Worm (Caenorhabditis elegans) whole organism, L4 larva: ENCODE measurements around the gene ung-1.
A peak's percentile ranks its signal among the peaks of the same experiment; 100 is the strongest.

Experiments used
- F49E8.2 ChIP-seq: sonication (generic microtip); optimal IDR thresholded peaks from 2 replicates; lab custom pipeline; 2016; ENCODE audit warnings: missing compliant biosample characterization, mild to moderate bottlenecking, missing genetic modification characterization, borderline replicate concordance
- Y48G9A.11 ChIP-seq: fragments of 200-800 bp; sonication (Bioruptor generic); IDR thresholded peaks from 2 replicates; pipeline ENCODE4 v1.3.6; 2022; ENCODE audit warnings: missing genetic modification reagents, missing genetic modification characterization, missing compliant biosample characterization
- ZK337.2 ChIP-seq: fragments of 200-800 bp; sonication (Bioruptor generic); IDR thresholded peaks from 2 replicates; pipeline ENCODE4 v1.3.6; 2022; ENCODE audit warnings: missing genetic modification reagents, missing genetic modification characterization, missing compliant biosample characterization
- aha-1 ChIP-seq: fragments of 150-350 bp; peaks from one replicate; lab custom pipeline; 2014; ENCODE audit warnings: missing biosample characterization, missing genetic modification characterization
- ama-1 ChIP-seq: fragments of 150-350 bp; optimal IDR thresholded peaks from 2 replicates; lab custom pipeline; 2014; ENCODE audit warnings: inconsistent platforms, mixed read lengths
- ceh-28 ChIP-seq: fragments of 150-350 bp; optimal IDR thresholded peaks from 2 replicates; lab custom pipeline; 2014; ENCODE audit warnings: missing biosample characterization, missing genetic modification reagents, missing genetic modification characterization
- dmd-6 ChIP-seq: fragments of 200-800 bp; sonication (Bioruptor generic); IDR thresholded peaks from 2 replicates; pipeline ENCODE4 v1.3.6; 2022; ENCODE audit warnings: missing genetic modification reagents, missing genetic modification characterization, missing compliant biosample characterization
- dpl-1 ChIP-seq: fragments of 150-350 bp; optimal IDR thresholded peaks from 2 replicates; lab custom pipeline; 2014; ENCODE audit warnings: missing biosample characterization, missing genetic modification reagents, missing genetic modification characterization
- fkh-10 ChIP-seq: fragments of 150-350 bp; optimal IDR thresholded peaks from 2 replicates; lab custom pipeline; 2014; ENCODE audit warnings: missing biosample characterization, missing genetic modification reagents, missing genetic modification characterization
- hlh-11 ChIP-seq: fragments of 200-800 bp; sonication (Bioruptor generic); optimal IDR thresholded peaks from 2 replicates; lab custom pipeline; 2018; ENCODE audit warnings: mild to moderate bottlenecking, missing genetic modification characterization, missing compliant biosample characterization
- hlh-30 ChIP-seq: sonication (generic microtip); optimal IDR thresholded peaks from 2 replicates; lab custom pipeline; 2017; ENCODE audit warnings: antibody characterized with exemption, mild to moderate bottlenecking, missing genetic modification characterization, missing compliant biosample characterization; ENCODE audit not compliant: insufficient read depth
- mdt-29 ChIP-seq: fragments of 200-800 bp; sonication (Bioruptor generic); IDR thresholded peaks from 2 replicates; pipeline ENCODE4 v1.3.6; 2022; ENCODE audit warnings: missing genetic modification reagents, missing genetic modification characterization, missing compliant biosample characterization
- mxl-3 ChIP-seq: fragments of 200-800 bp; sonication (Bioruptor generic); optimal IDR thresholded peaks from 2 replicates; lab custom pipeline; 2018; ENCODE audit warnings: mild to moderate bottlenecking, missing genetic modification characterization, missing compliant biosample characterization
- nhr-10 ChIP-seq: fragments of 150-350 bp; optimal IDR thresholded peaks from 2 replicates; lab custom pipeline; 2014; ENCODE audit warnings: missing biosample characterization, missing genetic modification characterization
- nhr-102 ChIP-seq: sonication (generic microtip); optimal IDR thresholded peaks from 2 replicates; lab custom pipeline; 2016; ENCODE audit warnings: mild to moderate bottlenecking, missing genetic modification characterization, moderate library complexity, missing compliant biosample characterization
- nhr-25 ChIP-seq: sonication (generic microtip); optimal IDR thresholded peaks from 2 replicates; lab custom pipeline; 2017; ENCODE audit warnings: missing genetic modification characterization, mild to moderate bottlenecking, missing compliant biosample characterization, antibody characterized with exemption, moderate library complexity, borderline replicate concordance; ENCODE audit not compliant: insufficient read depth
- nhr-28 ChIP-seq: fragments of 150-350 bp; optimal IDR thresholded peaks from 2 replicates; lab custom pipeline; 2014; ENCODE audit warnings: missing biosample characterization, missing genetic modification characterization
- snpc-4 ChIP-seq: fragments of 150-350 bp; optimal IDR thresholded peaks from 2 replicates; lab custom pipeline; 2014; ENCODE audit warnings: missing biosample characterization, missing genetic modification characterization
- spr-1 ChIP-seq: sonication (generic microtip); optimal IDR thresholded peaks from 2 replicates; lab custom pipeline; 2016; ENCODE audit warnings: mild to moderate bottlenecking, missing genetic modification characterization, missing compliant biosample characterization
- tag-97 ChIP-seq: fragments of 200-800 bp; sonication (Bioruptor generic); IDR thresholded peaks from 2 replicates; pipeline ENCODE4 v1.3.6; 2022; ENCODE audit warnings: missing genetic modification characterization, missing compliant biosample characterization
- unc-130 ChIP-seq: sonication (generic microtip); optimal IDR thresholded peaks from 2 replicates; lab custom pipeline; 2016; ENCODE audit warnings: missing genetic modification reagents, missing genetic modification characterization, missing compliant biosample characterization
- unc-62 ChIP-seq, 3 experiments: fragments of 150-350 bp in 1 of 3; sonication (generic microtip); optimal IDR thresholded peaks in 2 of 3; peaks in 1 of 3; 1 replicate in 1 of 3; 2 replicates in 2 of 3; lab custom pipeline; 2014 to 2017; ENCODE audit warnings: missing biosample characterization in 3 of 3, missing genetic modification characterization in 3 of 3, missing genetic modification reagents in 3 of 3, missing genotype in 1 of 3
- zfp-2 ChIP-seq: sonication (generic microtip); optimal IDR thresholded peaks from 2 replicates; lab custom pipeline; 2016; ENCODE audit warnings: mild to moderate bottlenecking, missing genetic modification characterization, missing compliant biosample characterization

Gene ung-1

DNA sequence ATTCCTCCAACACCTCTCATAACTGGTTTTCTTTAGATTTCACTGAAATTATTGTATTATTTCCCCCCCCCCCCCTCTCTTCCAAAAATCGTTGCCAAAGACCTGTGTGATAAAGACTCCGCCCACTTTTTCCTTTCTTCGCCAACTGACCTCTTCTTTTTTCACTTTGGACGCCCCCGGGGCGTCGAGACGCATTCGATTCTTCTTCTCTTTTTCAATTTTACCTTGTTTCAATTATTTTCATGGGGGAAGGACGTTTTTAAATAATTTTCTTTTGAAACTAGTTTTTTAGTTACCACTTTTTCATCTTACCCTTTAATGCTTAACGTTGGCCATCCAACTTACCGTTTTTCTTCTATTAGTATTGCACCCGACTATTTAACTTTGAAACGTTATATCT is 44.1 kb upstream of the ung-1 start:
- TF ChIP-seq ama-1 (lab: Kevin White, UChicago) (peak; percentile 52), nhr-102 (no peak), nhr-25 (tag; lab: Kevin White, UChicago) (peak; percentile 6)

DNA sequence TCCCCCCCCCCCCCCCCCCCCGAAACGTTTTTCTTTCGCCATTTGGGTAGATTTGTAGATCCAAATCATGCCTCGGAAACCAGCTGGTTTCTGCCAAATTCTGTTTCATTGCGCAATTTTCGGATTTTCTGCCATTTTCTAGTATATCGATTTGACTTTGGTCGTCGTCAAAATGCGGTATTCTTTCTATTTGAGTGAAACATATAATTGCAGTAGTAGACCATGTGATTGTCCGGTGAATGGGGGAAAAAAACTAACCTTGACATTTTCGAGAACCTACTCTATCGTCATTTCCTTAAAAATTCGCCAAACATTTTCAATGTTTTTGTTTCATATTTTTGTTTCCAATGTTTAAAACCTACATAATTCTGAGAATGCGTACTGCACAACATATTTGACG is 41.7 kb upstream of the ung-1 start:
- no peak for TF ChIP-seq nhr-10 (tag; lab: Kevin White, UChicago)
- no peak for TF ChIP-seq ZK337.2 (GFP tag; lab: Robert Waterston, UW)
- peak; percentile 35 for TF ChIP-seq aha-1 (tag; lab: Kevin White, UChicago)
- peak; percentile 14 for TF ChIP-seq hlh-11 (tag; lab: Kevin White, UChicago)
- TF ChIP-seq hlh-30 (tag; lab: Kevin White, UChicago), result peak; percentile 8
- no peak for TF ChIP-seq ceh-28
- peak in 1 of 2 experiments; percentile 94 for TF ChIP-seq unc-62 (GFP tag; optimal IDR thresholded peaks at IDR 0.05 in 1 of 2; lab: Kevin White, UChicago)
- TF ChIP-seq unc-62 (tag; optimal IDR thresholded peaks at IDR 0.05; lab: Kevin White, UChicago), result no peak
- peak; percentile 50 for TF ChIP-seq nhr-25 (tag; lab: Kevin White, UChicago)

- TF ChIP-seq fkh-10 (GFP tag; lab: Kevin White, UChicago) (no peak), dmd-6 (no peak)
These were observed 41.3 kb upstream of the ung-1 start for ce11 chrIII:12015183-12015582.

ce11 chrIII:12014503-12014902 is 40.6 kb upstream of the ung-1 start:
- TF ChIP-seq dmd-6, result no peak

DNA sequence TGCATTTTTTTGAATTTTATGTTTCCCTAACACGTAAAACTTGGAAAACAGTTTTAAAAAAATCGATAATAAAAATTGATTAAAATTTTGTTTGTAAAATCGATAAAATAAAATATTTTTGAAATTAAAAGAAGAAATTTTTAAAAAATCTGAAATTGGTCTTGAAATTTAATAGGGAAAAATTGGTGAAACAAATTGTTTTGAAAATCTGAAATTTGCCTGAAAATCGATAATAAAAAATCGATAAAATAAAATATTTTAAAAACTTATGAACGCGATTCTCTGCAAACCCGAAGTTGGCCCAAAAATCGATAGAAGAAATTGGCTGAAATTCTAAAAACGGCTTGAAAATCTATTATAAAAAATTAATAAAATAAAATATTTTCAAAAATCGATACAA is 39.8 kb upstream of the ung-1 start:
- TF ChIP-seq zfp-2 (tag; lab: Kevin White, UChicago) (no peak), ceh-28 (peak; percentile 68)

- peak; percentile 51 for TF ChIP-seq aha-1 (tag; lab: Kevin White, UChicago)
- TF ChIP-seq unc-130 (GFP tag; lab: Kevin White, UChicago), result no peak
- no peak for TF ChIP-seq Y48G9A.11 (GFP tag; lab: Robert Waterston, UW)
- TF ChIP-seq F49E8.2, result no peak
- peak; percentile 9 for TF ChIP-seq nhr-28 (tag; lab: Kevin White, UChicago)
- TF ChIP-seq dpl-1, result no peak
- no peak for TF ChIP-seq ceh-28
- peak; percentile 9 for TF ChIP-seq mxl-3
These were observed 39.2 kb upstream of the ung-1 start for ce11 chrIII:12013054-12013453.

DNA sequence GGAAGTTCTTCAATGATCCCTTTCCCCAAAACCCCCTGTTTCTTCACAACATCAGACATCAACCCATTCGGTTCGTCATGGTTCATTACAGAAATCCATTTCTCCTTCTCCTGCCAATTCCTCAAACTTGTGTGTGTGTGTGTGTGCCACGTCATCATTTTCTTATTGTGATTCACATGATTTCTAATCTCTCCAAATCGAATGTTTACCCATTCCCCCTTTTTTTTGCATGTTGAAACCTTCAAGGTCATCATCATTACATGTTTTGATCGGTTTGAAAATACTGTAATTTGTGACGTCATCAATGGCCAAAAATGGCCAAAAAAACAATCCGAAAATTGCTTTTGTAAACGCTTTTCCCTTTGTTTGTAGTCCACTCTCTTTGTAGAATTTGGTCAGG is 35.9 kb upstream of the ung-1 start:
- TF ChIP-seq mdt-29 (GFP tag; lab: Robert Waterston, UW), result no peak
- peak; percentile 39 for TF ChIP-seq hlh-30 (tag; lab: Kevin White, UChicago)

- TF ChIP-seq nhr-10 (tag; lab: Kevin White, UChicago) (no peak), snpc-4 (no peak), unc-62 (GFP tag; optimal IDR thresholded peaks at IDR 0.05 in 1 of 2; lab: Kevin White, UChicago) (peak in 1 of 2 experiments; percentile 1), unc-62 (tag; optimal IDR thresholded peaks at IDR 0.05; lab: Kevin White, UChicago) (no peak), spr-1 (tag; lab: Kevin White, UChicago) (no peak), aha-1 (tag; lab: Kevin White, UChicago) (peak; percentile 91), hlh-11 (tag; lab: Kevin White, UChicago) (no peak), tag-97 (GFP tag; lab: Robert Waterston, UW) (no peak)
These were observed 35.4 kb upstream of the ung-1 start for ce11 chrIII:12009321-12009720.

- TF ChIP-seq dmd-6, result peak; percentile 28; the same call in 1 of the 2 replicates
- peak; percentile 28 for TF ChIP-seq aha-1 (tag; lab: Kevin White, UChicago)
- TF ChIP-seq, all 104 proteins: peak for 2; not testable (repeated sequence) for 102
These were observed 32.0 kb upstream of the ung-1 start for ce11 chrIII:12005871-12006358.
